Fruit fly (Drosophila melanogaster): ENCODE data around the gene Drak.

DNA sequence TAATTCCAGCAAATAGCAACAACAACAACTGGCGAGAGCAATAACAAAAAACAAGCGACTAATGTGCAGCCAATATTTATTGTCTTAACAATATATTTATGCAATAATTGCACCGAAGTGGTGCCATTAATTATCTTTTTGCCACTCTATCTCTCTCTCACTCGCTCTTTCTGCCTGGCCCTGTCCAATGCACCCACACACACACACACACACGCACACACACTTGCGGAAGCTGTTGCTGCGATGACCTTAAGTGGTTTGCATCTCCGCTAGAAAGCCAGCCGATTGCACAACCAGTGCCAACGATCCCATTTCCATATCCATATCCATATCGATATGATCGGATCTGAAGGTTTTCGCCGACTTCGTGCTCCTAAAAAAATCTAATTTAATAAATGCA, 27.3 kb downstream of the Drak start:
- TF ChIP-seq EcR (GFP tag; optimal IDR thresholded peaks at IDR 0.05) (peak; percentile 46), CG17806 (tag; optimal IDR thresholded peaks at IDR 0.05) (no peak)
